Worm (Caenorhabditis elegans): ENCODE results near the gene K02E11.3.

ce11 chrV:14212813-14213212 is 33.8 kb downstream of the K02E11.3 start:
- TF ChIP-seq him-1 (tag; optimal IDR thresholded peaks at IDR 0.05) (no peak), W03F9.2 (tag; optimal IDR thresholded peaks at IDR 0.05) (no peak)

Data from whole organism, L4/young adult.